Fruit fly (Drosophila melanogaster) whole organism, pupa: ENCODE measurements around the gene CG45067.

Experiments
- CG10348 ChIP-seq: fragments of 200-800 bp; sonication (Bioruptor generic); IDR thresholded peaks from 2 replicates; pipeline ENCODE4 v1.3.6; 2022; ENCODE audit warnings: missing biosample characterization, missing genetic modification characterization
- CG12605 ChIP-seq: fragments of 200-800 bp; sonication (Bioruptor generic); IDR thresholded peaks from 2 replicates; pipeline ENCODE4 v1.3.6; 2022; ENCODE audit warnings: missing biosample characterization, missing genetic modification characterization
- CG13204 ChIP-seq: fragments of 200-800 bp; sonication (Bioruptor generic); optimal IDR thresholded peaks from 2 replicates; lab custom pipeline; 2018; ENCODE audit warnings: missing biosample characterization, mild to moderate bottlenecking, missing genetic modification characterization, moderate library complexity
- CG15710 ChIP-seq: fragments of 200-800 bp; sonication (Bioruptor generic); optimal IDR thresholded peaks from 2 replicates; lab custom pipeline; 2018; ENCODE audit warnings: missing biosample characterization, mild to moderate bottlenecking, missing genetic modification characterization, moderate library complexity
- CG32121 ChIP-seq: fragments of 200-800 bp; sonication (Bioruptor generic); IDR thresholded peaks from 2 replicates; pipeline ENCODE4 v1.3.6; 2022; ENCODE audit warnings: missing biosample characterization, missing genetic modification characterization
- CG8159 ChIP-seq: fragments of 200-800 bp; sonication (Bioruptor generic); optimal IDR thresholded peaks from 3 replicates; lab custom pipeline; 2018; ENCODE audit warnings: missing biosample characterization, mild to moderate bottlenecking, missing genetic modification characterization, moderate library complexity
- CG8301 ChIP-seq: fragments of 200-800 bp; sonication (Bioruptor generic); optimal IDR thresholded peaks from 2 replicates; lab custom pipeline; 2018; ENCODE audit warnings: missing biosample characterization, mild to moderate bottlenecking, missing genetic modification characterization
- D1 ChIP-seq: fragments of 200-800 bp; sonication (Bioruptor generic); optimal IDR thresholded peaks from 2 replicates; lab custom pipeline; 2018; ENCODE audit warnings: missing biosample characterization, mild to moderate bottlenecking, missing genetic modification characterization, moderate library complexity
- EcR ChIP-seq: fragments of 200-800 bp; sonication (Bioruptor generic); optimal IDR thresholded peaks from 3 replicates; lab custom pipeline; 2019; ENCODE audit warnings: missing biosample characterization, missing genetic modification characterization, mild to moderate bottlenecking, moderate library complexity, missing genetic modification reagents
- Pif1B ChIP-seq: fragments of 200-800 bp; sonication (Bioruptor generic); optimal IDR thresholded peaks from 3 replicates; lab custom pipeline; 2016; ENCODE audit warnings: missing biosample characterization, missing genetic modification characterization
- gl ChIP-seq: fragments of 200-800 bp; sonication (Bioruptor generic); optimal IDR thresholded peaks from 2 replicates; lab custom pipeline; 2018; ENCODE audit warnings: missing biosample characterization, mild to moderate bottlenecking, missing genetic modification characterization

- TF ChIP-seq CG13204 (GFP tag; lab: Kevin White, UChicago) (no peak), CG10348 (GFP tag; lab: Robert Waterston, UW) (no peak), CG8159 (tag; lab: Kevin White, UChicago) (no peak), CG12605 (GFP tag; lab: Robert Waterston, UW) (no peak), CG32121 (no peak), Pif1B (no peak), D1 (no peak), CG8301 (tag; lab: Kevin White, UChicago) (no peak), CG15710 (tag; lab: Kevin White, UChicago) (peak; percentile 50), gl (tag; lab: Kevin White, UChicago) (no peak), EcR (GFP tag; lab: Kevin White, UChicago) (no peak)
Observed at dm6 chr3L:3143383-3143962, 29.2 kb upstream of the CG45067 start, which contains the start of the genes CG11537 and Alg2.
